Worm (Caenorhabditis elegans) whole organism, L4/young adult: ENCODE data around the gene B0244.9.

Experiments
- W03F9.2 ChIP-seq: fragments of 150-350 bp; optimal IDR thresholded peaks from 2 replicates; lab custom pipeline; 2014; ENCODE audit warnings: missing biosample characterization, missing genetic modification characterization
- dao-5 ChIP-seq: sonication (generic microtip); optimal IDR thresholded peaks from 2 replicates; lab custom pipeline; 2016; ENCODE audit warnings: missing genotype, missing genetic modification characterization, moderate library complexity, missing compliant biosample characterization
- him-1 ChIP-seq: sonication (generic microtip); optimal IDR thresholded peaks from 2 replicates; lab custom pipeline; 2016; ENCODE audit warnings: missing genotype, missing genetic modification reagents, missing genetic modification characterization, missing compliant biosample characterization

- TF ChIP-seq him-1 (tag; lab: Kevin White, UChicago) (no peak), dao-5 (tag; lab: Kevin White, UChicago) (no peak), W03F9.2 (tag; lab: Kevin White, UChicago) (no peak)
Measured at ce11 chrIII:5710045-5710444, 20.8 kb downstream of the B0244.9 start, which contains the start of gene B0336.12.
